Fruit fly (Drosophila melanogaster) whole organism, embryonic: ENCODE measurements around the gene alpha-Man-IIb.

ENCODE experiments used
- CG1233 ChIP-seq: fragments of 200-800 bp; sonication (Bioruptor generic); optimal IDR thresholded peaks from 4 replicates; lab custom pipeline; 2018; ENCODE audit warnings: missing biosample characterization, mild to moderate bottlenecking, missing genetic modification characterization
- CG14667 ChIP-seq: fragments of 200-800 bp; sonication (Bioruptor generic); IDR thresholded peaks from 2 replicates; pipeline ENCODE4 v1.3.6; 2022; ENCODE audit warnings: missing biosample characterization, missing genetic modification characterization
- CG14860 ChIP-seq: fragments of 200-800 bp; sonication (Bioruptor generic); IDR thresholded peaks from 3 replicates; pipeline ENCODE4 v1.3.6; 2022; ENCODE audit warnings: missing biosample characterization, missing genetic modification characterization; ENCODE audit not compliant: partially characterized antibody
- CG15011 ChIP-seq: fragments of 200-800 bp; sonication (Bioruptor generic); optimal IDR thresholded peaks from 3 replicates; lab custom pipeline; 2018; ENCODE audit warnings: missing biosample characterization, mild to moderate bottlenecking, missing genetic modification characterization
- CG15514 ChIP-seq: fragments of 200-800 bp; sonication (Bioruptor generic); optimal IDR thresholded peaks from 3 replicates; lab custom pipeline; 2017; ENCODE audit warnings: missing biosample characterization, missing genetic modification characterization, mild to moderate bottlenecking, moderate library complexity, missing genetic modification reagents
- CG17361 ChIP-seq: fragments of 200-800 bp; sonication (Bioruptor generic); IDR thresholded peaks from 3 replicates; pipeline ENCODE4 v1.3.6; 2022; ENCODE audit warnings: missing biosample characterization, missing genetic modification characterization
- CG2889 ChIP-seq: fragments of 200-800 bp; sonication (Bioruptor generic); IDR thresholded peaks from 3 replicates; pipeline ENCODE4 v1.3.6; 2022; ENCODE audit warnings: missing biosample characterization, missing genetic modification characterization
- CG30403 ChIP-seq: fragments of 200-800 bp; sonication (Bioruptor generic); optimal IDR thresholded peaks from 3 replicates; lab custom pipeline; 2016; ENCODE audit warnings: missing biosample characterization, missing genetic modification characterization
- CG3847 ChIP-seq: fragments of 200-800 bp; sonication (Bioruptor generic); IDR thresholded peaks from 2 replicates; pipeline ENCODE4 v1.3.6; 2022; ENCODE audit warnings: missing biosample characterization, missing genetic modification characterization
- CG5953 ChIP-seq: fragments of 200-800 bp; sonication (Bioruptor generic); IDR thresholded peaks from 2 replicates; pipeline ENCODE4 v1.3.6; 2022; ENCODE audit warnings: missing biosample characterization, missing genetic modification characterization
- CG6175 ChIP-seq: fragments of 200-800 bp; sonication (Bioruptor generic); IDR thresholded peaks from 3 replicates; pipeline ENCODE4 v1.3.6; 2022; ENCODE audit warnings: missing biosample characterization, missing genetic modification characterization
- CG6791 ChIP-seq: fragments of 200-800 bp; sonication (Bioruptor generic); IDR thresholded peaks from 3 replicates; pipeline ENCODE4 v1.3.6; 2022; ENCODE audit warnings: missing biosample characterization, missing genetic modification characterization; ENCODE audit not compliant: partially characterized antibody
- CG7372 ChIP-seq: fragments of 200-800 bp; sonication (Bioruptor generic); IDR thresholded peaks from 2 replicates; pipeline ENCODE4 v1.3.6; 2022; ENCODE audit warnings: missing biosample characterization, missing genetic modification characterization
- CG7556 ChIP-seq: fragments of 200-800 bp; sonication (Bioruptor generic); optimal IDR thresholded peaks from 2 replicates; lab custom pipeline; 2017; ENCODE audit warnings: missing biosample characterization, mild to moderate bottlenecking, missing genetic modification characterization
- CG7963 ChIP-seq: fragments of 200-800 bp; sonication (Bioruptor generic); IDR thresholded peaks from 3 replicates; pipeline ENCODE4 v1.3.6; 2022; ENCODE audit warnings: missing biosample characterization, missing genetic modification characterization; ENCODE audit not compliant: partially characterized antibody
- Dek ChIP-seq: fragments of 200-800 bp; sonication (Bioruptor generic); optimal IDR thresholded peaks from 3 replicates; lab custom pipeline; 2019; ENCODE audit warnings: missing biosample characterization, mild to moderate bottlenecking, missing genetic modification characterization, moderate library complexity
- Dip3 ChIP-seq: fragments of 200-800 bp; sonication (Bioruptor generic); optimal IDR thresholded peaks from 3 replicates; lab custom pipeline; 2016; ENCODE audit warnings: missing biosample characterization, missing genetic modification characterization
- Dll ChIP-seq: fragments of 200-800 bp; sonication (Bioruptor generic); IDR thresholded peaks from 4 replicates; pipeline ENCODE4 v1.3.6; 2022; ENCODE audit warnings: missing biosample characterization, missing genetic modification characterization; ENCODE audit not compliant: partially characterized antibody
- Doc3 ChIP-seq: fragments of 200-800 bp; sonication (Bioruptor generic); IDR thresholded peaks from 3 replicates; pipeline ENCODE4 v1.3.6; 2022; ENCODE audit warnings: missing biosample characterization, missing genetic modification characterization; ENCODE audit not compliant: partially characterized antibody
- Drgx ChIP-seq: fragments of 200-800 bp; sonication (Bioruptor generic); IDR thresholded peaks from 2 replicates; pipeline ENCODE4 v1.3.6; 2022; ENCODE audit warnings: missing biosample characterization, missing genetic modification characterization
- E2f1 ChIP-seq: fragments of 200-800 bp; sonication (Bioruptor generic); IDR thresholded peaks from 2 replicates; pipeline ENCODE4 v1.3.6; 2022; ENCODE audit warnings: missing biosample characterization, missing genetic modification characterization
- Elba2 ChIP-seq: fragments of 200-800 bp; sonication (Bioruptor generic); optimal IDR thresholded peaks from 3 replicates; lab custom pipeline; 2016; ENCODE audit warnings: missing biosample characterization, missing genetic modification characterization
- Fer2 ChIP-seq: fragments of 200-800 bp; sonication (Bioruptor generic); optimal IDR thresholded peaks from 2 replicates; lab custom pipeline; 2018; ENCODE audit warnings: missing biosample characterization, mild to moderate bottlenecking, missing genetic modification characterization, moderate library complexity
- HLH3B ChIP-seq: fragments of 200-800 bp; sonication (Bioruptor generic); IDR thresholded peaks from 2 replicates; pipeline ENCODE4 v1.3.6; 2022; ENCODE audit warnings: missing biosample characterization, missing genetic modification characterization
- HLH4C ChIP-seq: fragments of 200-800 bp; sonication (Bioruptor generic); IDR thresholded peaks from 3 replicates; pipeline ENCODE4 v1.3.6; 2022; ENCODE audit warnings: missing biosample characterization, missing genetic modification characterization; ENCODE audit not compliant: partially characterized antibody
- Hr3 ChIP-seq: fragments of 200-800 bp; sonication (Bioruptor generic); optimal IDR thresholded peaks from 3 replicates; lab custom pipeline; 2016; ENCODE audit warnings: missing biosample characterization, missing genetic modification characterization
- Med ChIP-seq: fragments of 200-800 bp; sonication (Bioruptor generic); peaks from one replicate; lab custom pipeline; 2016; ENCODE audit warnings: missing biosample characterization, missing genetic modification characterization, mild to moderate bottlenecking, inconsistent platforms, moderate library complexity
- NfI ChIP-seq: fragments of 200-800 bp; sonication (Bioruptor generic); optimal IDR thresholded peaks from 3 replicates; lab custom pipeline; 2018; ENCODE audit warnings: missing biosample characterization, mild to moderate bottlenecking, missing genetic modification characterization, moderate library complexity
- Ravus ChIP-seq: fragments of 200-800 bp; sonication (Bioruptor generic); IDR thresholded peaks from 2 replicates; pipeline ENCODE4 v1.3.6; 2022; ENCODE audit warnings: missing biosample characterization, missing genetic modification characterization
- Vsx1 ChIP-seq: fragments of 200-800 bp; sonication (Bioruptor generic); optimal IDR thresholded peaks from 2 replicates; lab custom pipeline; 2017; ENCODE audit warnings: missing biosample characterization, mild to moderate bottlenecking, missing genetic modification characterization, missing genetic modification reagents
- al ChIP-seq: fragments of 200-800 bp; sonication (Bioruptor generic); IDR thresholded peaks from 2 replicates; pipeline ENCODE4 v1.3.6; 2022; ENCODE audit warnings: missing biosample characterization, missing genetic modification characterization
- ato ChIP-seq: fragments of 200-800 bp; sonication (Bioruptor generic); IDR thresholded peaks from 2 replicates; pipeline ENCODE4 v1.3.6; 2022; ENCODE audit warnings: missing biosample characterization, missing genetic modification characterization; ENCODE audit not compliant: partially characterized antibody
- bsh ChIP-seq, 2 experiments: fragments of 200-800 bp; sonication (Bioruptor generic); optimal IDR thresholded peaks; 2 replicates each; lab custom pipeline; 2017 to 2018; ENCODE audit warnings: mild to moderate bottlenecking in 2 of 2, missing biosample characterization in 2 of 2, missing genetic modification characterization in 2 of 2, moderate library complexity in 1 of 2
- fd96Cb ChIP-seq: fragments of 200-800 bp; sonication (Bioruptor generic); optimal IDR thresholded peaks from 2 replicates; lab custom pipeline; 2018; ENCODE audit warnings: missing biosample characterization, mild to moderate bottlenecking, missing genetic modification characterization, moderate library complexity
- grn ChIP-seq: fragments of 200-800 bp; sonication (Bioruptor generic); optimal IDR thresholded peaks from 3 replicates; lab custom pipeline; 2017; ENCODE audit warnings: missing biosample characterization, missing genetic modification characterization
- gsb-n ChIP-seq: fragments of 200-800 bp; sonication (Bioruptor generic); optimal IDR thresholded peaks from 3 replicates; lab custom pipeline; 2018; ENCODE audit warnings: missing biosample characterization, mild to moderate bottlenecking, missing genetic modification characterization
- ind ChIP-seq: fragments of 200-800 bp; sonication (Bioruptor generic); optimal IDR thresholded peaks from 3 replicates; lab custom pipeline; 2016; ENCODE audit warnings: missing biosample characterization, missing genetic modification characterization
- jumu ChIP-seq: fragments of 200-800 bp; sonication (Bioruptor generic); optimal IDR thresholded peaks from 3 replicates; lab custom pipeline; 2016; ENCODE audit warnings: missing biosample characterization, missing genetic modification characterization
- klu ChIP-seq: fragments of 200-800 bp; sonication (Bioruptor generic); IDR thresholded peaks from 2 replicates; pipeline ENCODE4 v1.3.6; 2022; ENCODE audit warnings: missing biosample characterization, missing genetic modification characterization
- phol ChIP-seq: fragments of 200-800 bp; sonication (Bioruptor generic); optimal IDR thresholded peaks from 3 replicates; lab custom pipeline; 2018; ENCODE audit warnings: missing biosample characterization, mild to moderate bottlenecking, missing genetic modification characterization, moderate library complexity
- prd ChIP-seq, 3 experiments: fragments of >200 bp in 2 of 3; fragments of 200-800 bp in 1 of 3; sonication (Bioruptor generic) in 1 of 3; optimal IDR thresholded peaks in 2 of 3; IDR thresholded peaks in 1 of 3; 2 replicates in 2 of 3; 3 replicates in 1 of 3; pipeline versions ENCODE4 v1.3.6 to Lab custom; 2017 to 2022; ENCODE audit warnings: missing biosample characterization in 1 of 3, missing genetic modification characterization in 1 of 3
- slbo ChIP-seq: fragments of 200-800 bp; sonication (Bioruptor generic); IDR thresholded peaks from 2 replicates; pipeline ENCODE4 v1.3.6; 2022; ENCODE audit warnings: missing biosample characterization, missing genetic modification characterization
- sob ChIP-seq: fragments of 200-800 bp; sonication (Bioruptor generic); IDR thresholded peaks from 2 replicates; pipeline ENCODE4 v1.3.6; 2022; ENCODE audit warnings: missing biosample characterization, missing genetic modification characterization
- wek ChIP-seq: fragments of 200-800 bp; sonication (Bioruptor generic); optimal IDR thresholded peaks from 3 replicates; lab custom pipeline; 2018; ENCODE audit warnings: missing biosample characterization, mild to moderate bottlenecking, missing genetic modification characterization, moderate library complexity
- zen ChIP-seq: fragments of 200-800 bp; sonication (Bioruptor generic); optimal IDR thresholded peaks from 3 replicates; lab custom pipeline; 2018; ENCODE audit warnings: missing biosample characterization, mild to moderate bottlenecking, missing genetic modification characterization, moderate library complexity
- zfh1 ChIP-seq: fragments of 200-800 bp; sonication (Bioruptor generic); IDR thresholded peaks from 3 replicates; pipeline ENCODE4 v1.3.6; 2022; ENCODE audit warnings: missing biosample characterization, missing genetic modification characterization

alpha-Man-IIb gene

DNA sequence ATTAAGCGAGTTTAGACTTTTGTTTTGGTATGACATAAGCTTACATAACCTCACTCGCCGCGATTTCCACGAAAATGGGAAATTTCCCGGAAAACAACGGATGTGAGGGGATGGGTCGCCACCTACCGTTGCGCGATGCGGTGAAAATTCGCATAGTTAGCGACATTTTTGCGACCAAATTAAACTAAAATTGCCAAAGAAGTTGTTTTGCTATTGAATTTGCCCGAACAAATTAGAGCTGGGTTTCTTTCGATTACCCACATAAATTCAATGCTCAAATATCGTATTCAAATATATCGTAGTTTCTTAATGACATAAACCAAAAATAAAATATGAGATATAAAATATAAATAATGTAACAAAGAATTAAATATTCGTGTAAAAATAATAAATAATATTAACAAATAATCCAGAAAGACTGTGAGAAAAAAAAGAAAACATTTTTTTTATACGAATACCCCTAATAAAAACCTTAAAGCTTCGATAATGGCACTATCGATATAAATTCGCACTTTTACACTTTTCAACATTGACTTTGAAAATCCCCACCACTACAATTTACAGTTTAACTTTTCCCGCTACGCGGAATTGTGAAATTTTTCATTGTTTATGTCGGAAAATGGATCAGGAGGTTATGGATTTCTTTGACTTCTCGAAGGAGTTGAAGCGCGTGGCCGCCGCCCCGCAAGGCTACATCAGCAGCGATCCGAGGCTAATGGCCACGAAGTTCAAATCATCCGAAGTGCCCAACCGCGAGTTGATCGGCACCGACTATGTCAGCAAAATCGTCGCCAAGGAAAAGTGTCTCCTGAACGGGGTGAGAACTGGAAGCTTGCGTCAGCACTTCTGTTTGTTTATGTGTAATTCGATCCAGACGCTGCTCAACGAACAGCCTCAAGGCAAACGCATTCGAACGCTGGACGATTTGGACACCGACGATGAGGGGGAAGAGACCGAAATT lies 33.1 kb downstream of the alpha-Man-IIb start, which contains the start of the genes ND-23 and spn-E (continued):
- TF ChIP-seq ato (GFP tag; lab: Robert Waterston, UW) (no peak), phol (tag; lab: Kevin White, UChicago) (peak; percentile 73), CG7556 (GFP tag; lab: Kevin White, UChicago) (peak; percentile 44), klu (no peak), CG6791 (GFP tag; lab: Robert Waterston, UW) (0 out of 3 replicates have a peak, but pooled peaks have one; percentile 52), wek (GFP tag; lab: Kevin White, UChicago) (peak; percentile 93), al (GFP tag; lab: Robert Waterston, UW) (0 out of 2 replicates have a peak, but pooled peaks have one; percentile 38), Drgx (GFP tag; lab: Robert Waterston, UW) (0 out of 2 replicates have a peak, but pooled peaks have one; percentile 23), CG17361 (GFP tag; lab: Robert Waterston, UW) (peak; percentile 87), CG5953 (GFP tag; lab: Robert Waterston, UW) (peak; percentile 14; the same call in 1 of the 2 replicates), Doc3 (GFP tag; lab: Robert Waterston, UW) (peak; percentile 76), ind (GFP tag; lab: Kevin White, UChicago) (peak; percentile 59), HLH3B (GFP tag; lab: Robert Waterston, UW) (0 out of 2 replicates have a peak, but pooled peaks have one; percentile 16), NfI (peak; percentile 52), Ravus (GFP tag; lab: Robert Waterston, UW) (no peak), Dll (peak; percentile 94), CG15011 (no peak), zen (tag; lab: Kevin White, UChicago) (peak; percentile 69), CG15514 (GFP tag; lab: Kevin White, UChicago) (peak; percentile 48), prd (optimal IDR thresholded peaks at IDR 0.05; lab: Kevin White, UChicago) (no peak), prd (GFP tag; IDR thresholded peaks at IDR 0.05; lab: Robert Waterston, UW) (peak; percentile 58), CG7963 (GFP tag; lab: Robert Waterston, UW) (0 out of 3 replicates have a peak, but pooled peaks have one; percentile 7), fd96Cb (tag; lab: Kevin White, UChicago) (no peak), CG14860 (GFP tag; lab: Robert Waterston, UW) (peak; percentile 46; the same call in 1 of the 3 replicates), CG30403 (GFP tag; lab: Kevin White, UChicago) (peak; percentile 64), sob (GFP tag; lab: Robert Waterston, UW) (0 out of 2 replicates have a peak, but pooled peaks have one; percentile 58), CG2889 (GFP tag; lab: Robert Waterston, UW) (no peak), Elba2 (no peak), HLH4C (GFP tag; lab: Robert Waterston, UW) (peak; percentile 65), CG14667 (GFP tag; lab: Robert Waterston, UW) (0 out of 2 replicates have a peak, but pooled peaks have one; percentile 15), Med (peak; percentile 75), jumu (GFP tag; lab: Kevin White, UChicago) (no peak), Fer2 (tag; lab: Kevin White, UChicago) (peak; percentile 53), E2f1 (peak; percentile 69), CG3847 (peak; percentile 63), gsb-n (peak; percentile 66), Dek (peak; percentile 61), CG7372 (GFP tag; lab: Robert Waterston, UW) (peak; percentile 48), grn (GFP tag; lab: Kevin White, UChicago) (no peak), CG1233 (GFP tag; lab: Kevin White, UChicago) (no peak), CG6175 (GFP tag; lab: Robert Waterston, UW) (no peak), Vsx1 (GFP tag; lab: Kevin White, UChicago) (no peak), slbo (GFP tag; lab: Robert Waterston, UW) (peak; percentile 68), bsh (GFP tag; optimal IDR thresholded peaks at IDR 0.05; lab: Kevin White, UChicago) (peak in 1 of 2 experiments; percentile 49), zfh1 (GFP tag; lab: Robert Waterston, UW) (no peak; the same call in 2 of the 3 replicates), Hr3 (peak; percentile 55), Dip3 (GFP tag; lab: Kevin White, UChicago) (no peak)
